Worm (Caenorhabditis elegans): ENCODE data around the gene Y53G8B.2.

Gene Y53G8B.2

ce11 chrIII:3108804-3109203 lies 5.0 kb upstream of the Y53G8B.2 start:
- TF ChIP-seq rpc-1 (optimal IDR thresholded peaks at IDR 0.05) (peak; percentile 41), rpc-1 (tag; optimal IDR thresholded peaks at IDR 0.05) (peak; percentile 56), Y67H2A.10 (GFP tag; conservative IDR thresholded peaks at IDR 0.05) (no peak), F57C9.4 (tag; optimal IDR thresholded peaks at IDR 0.05) (no peak), atf-7 (tag; optimal IDR thresholded peaks at IDR 0.05) (no peak), ceh-27 (GFP tag; optimal IDR thresholded peaks at IDR 0.05) (no peak), hmg-20 (GFP tag; IDR thresholded peaks at IDR 0.05) (no peak), dpff-1 (tag; optimal IDR thresholded peaks at IDR 0.05) (no peak), nhr-80 (tag; optimal IDR thresholded peaks at IDR 0.05) (no peak), lin-35 (GFP tag; optimal IDR thresholded peaks at IDR 0.05) (no peak), F37B4.10 (GFP tag; IDR thresholded peaks at IDR 0.05) (no peak), madf-6 (GFP tag; IDR thresholded peaks at IDR 0.05) (no peak), F52B5.7 (tag; optimal IDR thresholded peaks at IDR 0.05) (no peak), B0261.1 (tag; optimal IDR thresholded peaks at IDR 0.05) (peak; percentile 44), somi-1 (GFP tag; optimal IDR thresholded peaks at IDR 0.05) (no peak), ztf-25 (GFP tag; IDR thresholded peaks at IDR 0.05) (no peak), tbp1 (GFP tag; optimal IDR thresholded peaks at IDR 0.05) (peak; percentile 78), ets-4 (GFP tag; optimal IDR thresholded peaks at IDR 0.05) (no peak), ceh-100 (GFP tag; IDR thresholded peaks at IDR 0.05) (no peak), lir-1 (GFP tag; conservative IDR thresholded peaks at IDR 0.05) (no peak), snpc-1.1 (tag; optimal IDR thresholded peaks at IDR 0.05; ENCODE audit: insufficient read depth) (no peak), sdz-38 (tag; optimal IDR thresholded peaks at IDR 0.05) (no peak), hrde-1 (tag; optimal IDR thresholded peaks at IDR 0.05; ENCODE audit: borderline replicate concordance) (no peak), zim-3 (tag; optimal IDR thresholded peaks at IDR 0.05) (no peak), sptf-2 (GFP tag; optimal IDR thresholded peaks at IDR 0.05) (no peak), ztf-28 (GFP tag; IDR thresholded peaks at IDR 0.05) (no peak), athp-1 (tag; optimal IDR thresholded peaks at IDR 0.05) (no peak), lag-1 (GFP tag; IDR thresholded peaks at IDR 0.05) (no peak)

ce11 chrIII:3107530-3107929 lies 3.8 kb upstream of the Y53G8B.2 start:
- peak; percentile 61 for TF ChIP-seq B0261.1 (tag; optimal IDR thresholded peaks at IDR 0.05)
- TF ChIP-seq F37B4.10 (GFP tag; IDR thresholded peaks at IDR 0.05) = no peak
- peak; percentile 44 for TF ChIP-seq him-1 (tag; optimal IDR thresholded peaks at IDR 0.05)
- peak; percentile 23; the same call in 1 of the 2 replicates for TF ChIP-seq madf-6 (GFP tag; IDR thresholded peaks at IDR 0.05)
- TF ChIP-seq hsf-1 (GFP tag; IDR thresholded peaks at IDR 0.05) = no peak
- peak; percentile 44 for TF ChIP-seq rpc-1 (optimal IDR thresholded peaks at IDR 0.05)
- TF ChIP-seq rpc-1 (tag; optimal IDR thresholded peaks at IDR 0.05) = peak; percentile 66
- no peak for TF ChIP-seq unc-130 (GFP tag; optimal IDR thresholded peaks at IDR 0.05)
- TF ChIP-seq F10E7.11 (tag; optimal IDR thresholded peaks at IDR 0.05) = no peak
- TF ChIP-seq unc-62 (GFP tag; optimal IDR thresholded peaks at IDR 0.05) = no peak
- peak; percentile 22 for TF ChIP-seq lsl-1 (GFP tag; optimal IDR thresholded peaks at IDR 0.05)
- TF ChIP-seq hlh-26 (GFP tag; conservative IDR thresholded peaks at IDR 0.05) = no peak
- no peak for TF ChIP-seq athp-1 (tag; optimal IDR thresholded peaks at IDR 0.05)
- TF ChIP-seq hmg-1.2 (GFP tag; IDR thresholded peaks at IDR 0.05) = peak; percentile 20; the same call in 1 of the 2 replicates
- peak; percentile 85 for TF ChIP-seq tbp1 (GFP tag; optimal IDR thresholded peaks at IDR 0.05)
- no peak for TF ChIP-seq F39B2.1 (GFP tag; IDR thresholded peaks at IDR 0.05)
- no peak for TF ChIP-seq mes-4 (tag; optimal IDR thresholded peaks at IDR 0.05)
- TF ChIP-seq lin-26 (GFP tag; IDR thresholded peaks at IDR 0.05) = peak; percentile 49; the same call in 1 of the 2 replicates
- peak; percentile 38; the same call in 1 of the 2 replicates for TF ChIP-seq F33H1.4 (GFP tag; IDR thresholded peaks at IDR 0.05)
- TF ChIP-seq snpc-1.1 (tag; optimal IDR thresholded peaks at IDR 0.05; ENCODE audit: insufficient read depth) = no peak

Data from whole organism, young adult.